Worm (Caenorhabditis elegans) whole organism, young adult: ENCODE data around the gene mrps-34.
A peak's percentile ranks its signal among the peaks of the same experiment; 100 is the strongest.

Experiments used
- B0035.1 ChIP-seq: sonication (generic microtip); optimal IDR thresholded peaks from 2 replicates; lab custom pipeline; 2016; ENCODE audit warnings: missing genetic modification characterization, mild to moderate bottlenecking, missing compliant biosample characterization, missing genotype, missing genetic modification reagents
- B0336.3 ChIP-seq: fragments of 200-800 bp; sonication (Bioruptor generic); IDR thresholded peaks from 2 replicates; pipeline ENCODE4 v1.3.6; 2022; ENCODE audit warnings: missing genetic modification characterization, missing compliant biosample characterization
- C06A6.2 ChIP-seq: fragments of 200-800 bp; sonication (Bioruptor generic); conservative IDR thresholded peaks from 2 replicates; pipeline ENCODE4 v1.3.6; 2022; ENCODE audit warnings: missing genetic modification characterization, missing compliant biosample characterization
- F52B5.7 ChIP-seq: sonication (generic microtip); optimal IDR thresholded peaks from 2 replicates; lab custom pipeline; 2016; ENCODE audit warnings: mild to moderate bottlenecking, missing genetic modification characterization, missing compliant biosample characterization
- K12H6.12 ChIP-seq: fragments of 200-800 bp; sonication (Bioruptor generic); optimal IDR thresholded peaks from 2 replicates; lab custom pipeline; 2018; ENCODE audit warnings: mild to moderate bottlenecking, missing genetic modification characterization, missing compliant biosample characterization
- T26A5.8 ChIP-seq: sonication (generic microtip); optimal IDR thresholded peaks from 2 replicates; lab custom pipeline; 2016; ENCODE audit warnings: missing genetic modification characterization, missing compliant biosample characterization
- Y53F4B.3 ChIP-seq: fragments of 200-800 bp; sonication (Bioruptor generic); IDR thresholded peaks from 2 replicates; pipeline ENCODE4 v1.3.6; 2022; ENCODE audit warnings: missing genetic modification reagents, missing genetic modification characterization, missing compliant biosample characterization
- ZK185.1 ChIP-seq: sonication (generic microtip); optimal IDR thresholded peaks from 2 replicates; lab custom pipeline; 2016; ENCODE audit warnings: mild to moderate bottlenecking, missing genetic modification characterization, missing compliant biosample characterization; ENCODE audit not compliant: poor library complexity, severe bottlenecking
- atf-7 ChIP-seq: sonication (generic microtip); optimal IDR thresholded peaks from 2 replicates; lab custom pipeline; 2017; ENCODE audit warnings: mild to moderate bottlenecking, missing genetic modification characterization, missing compliant biosample characterization
- attf-5 ChIP-seq: fragments of 200-800 bp; sonication (Bioruptor generic); optimal IDR thresholded peaks from 2 replicates; lab custom pipeline; 2018; ENCODE audit warnings: mild to moderate bottlenecking, missing genetic modification characterization, missing compliant biosample characterization
- cebp-1 ChIP-seq, 2 experiments: fragments of 200-800 bp in 1 of 2; sonication (Bioruptor generic) in 1 of 2; sonication (generic microtip) in 1 of 2; IDR thresholded peaks in 1 of 2; optimal IDR thresholded peaks in 1 of 2; 2 replicates each; pipeline versions ENCODE4 v1.3.6 to Lab custom; 2017 to 2022; ENCODE audit warnings: missing compliant biosample characterization in 2 of 2, missing genetic modification characterization in 2 of 2, mild to moderate bottlenecking in 1 of 2, missing genetic modification reagents in 1 of 2, moderate library complexity in 1 of 2
- cebp-2 ChIP-seq: fragments of 200-800 bp; sonication (Bioruptor generic); IDR thresholded peaks from 2 replicates; pipeline ENCODE4 v1.3.6; 2022; ENCODE audit warnings: missing genetic modification characterization, missing compliant biosample characterization
- ceh-91 ChIP-seq: fragments of 200-800 bp; sonication (Bioruptor generic); IDR thresholded peaks from 2 replicates; pipeline ENCODE4 v1.3.6; 2022; ENCODE audit warnings: missing genetic modification reagents, missing genetic modification characterization, missing compliant biosample characterization
- dox-1 ChIP-seq: fragments of 200-800 bp; sonication (Bioruptor generic); IDR thresholded peaks from 2 replicates; pipeline ENCODE4 v1.3.6; 2022; ENCODE audit warnings: missing genetic modification reagents, missing genetic modification characterization, missing compliant biosample characterization
- hmg-1.2 ChIP-seq: fragments of 200-800 bp; sonication (Bioruptor generic); IDR thresholded peaks from 2 replicates; pipeline ENCODE4 v1.3.6; 2022; ENCODE audit warnings: missing genetic modification reagents, missing genetic modification characterization, missing compliant biosample characterization
- lin-35 ChIP-seq, 3 experiments: fragments of 150-350 bp in 2 of 3; sonication (generic microtip) in 1 of 3; optimal IDR thresholded peaks; 2 replicates each; lab custom pipeline; 2014 to 2018; ENCODE audit warnings: missing biosample characterization in 3 of 3, missing genetic modification characterization in 3 of 3, missing genetic modification reagents in 3 of 3
- lin-40 ChIP-seq: sonication (generic microtip); optimal IDR thresholded peaks from 2 replicates; lab custom pipeline; 2016; ENCODE audit warnings: missing genetic modification characterization, mild to moderate bottlenecking, missing compliant biosample characterization, missing genotype, missing genetic modification reagents
- madf-10 ChIP-seq: sonication (generic microtip); optimal IDR thresholded peaks from 2 replicates; lab custom pipeline; 2016; ENCODE audit warnings: mild to moderate bottlenecking, missing genetic modification characterization, missing compliant biosample characterization
- madf-6 ChIP-seq: fragments of 200-800 bp; sonication (Bioruptor generic); IDR thresholded peaks from 2 replicates; pipeline ENCODE4 v1.3.6; 2022; ENCODE audit warnings: missing genetic modification reagents, missing genetic modification characterization, missing compliant biosample characterization
- mcd-1 ChIP-seq: fragments of 200-800 bp; sonication (Bioruptor generic); IDR thresholded peaks from 2 replicates; pipeline ENCODE4 v1.3.6; 2022; ENCODE audit warnings: missing genetic modification reagents, missing genetic modification characterization, missing compliant biosample characterization
- mel-28 ChIP-seq: sonication (generic microtip); optimal IDR thresholded peaks from 2 replicates; lab custom pipeline; 2016; ENCODE audit warnings: borderline replicate concordance, mild to moderate bottlenecking, missing genetic modification characterization, missing compliant biosample characterization
- nhr-80 ChIP-seq: sonication (generic microtip); optimal IDR thresholded peaks from 2 replicates; lab custom pipeline; 2016; ENCODE audit warnings: missing genetic modification characterization, missing compliant biosample characterization
- pbrm-1 ChIP-seq: fragments of 200-800 bp; sonication (Bioruptor generic); IDR thresholded peaks from 2 replicates; pipeline ENCODE4 v1.3.6; 2022; ENCODE audit warnings: missing genetic modification reagents, missing genetic modification characterization, missing compliant biosample characterization
- repo-1 ChIP-seq: sonication (generic microtip); optimal IDR thresholded peaks from 2 replicates; lab custom pipeline; 2017; ENCODE audit warnings: mild to moderate bottlenecking, missing genetic modification characterization, missing compliant biosample characterization
- sea-2 ChIP-seq: fragments of 200-800 bp; sonication (Bioruptor generic); IDR thresholded peaks from 2 replicates; pipeline ENCODE4 v1.3.6; 2022; ENCODE audit warnings: missing genetic modification characterization, missing compliant biosample characterization
- snpc-1.1 ChIP-seq: sonication (generic microtip); optimal IDR thresholded peaks from 2 replicates; lab custom pipeline; 2017; ENCODE audit warnings: missing genetic modification characterization, mild to moderate bottlenecking, missing compliant biosample characterization, antibody characterized with exemption, moderate library complexity, missing genotype, missing genetic modification reagents; ENCODE audit not compliant: insufficient read depth
- snpc-3.4 ChIP-seq: sonication (generic microtip); optimal IDR thresholded peaks from 2 replicates; lab custom pipeline; 2017; ENCODE audit warnings: missing genetic modification characterization, mild to moderate bottlenecking, missing compliant biosample characterization, antibody characterized with exemption, moderate library complexity, missing genotype, missing genetic modification reagents
- snpc-4 ChIP-seq, 5 experiments: fragments of 150-350 bp in 1 of 5; sonication (generic microtip) in 4 of 5; optimal IDR thresholded peaks; 2 replicates each; lab custom pipeline; 2014 to 2018; ENCODE audit warnings: missing genetic modification characterization in 5 of 5, missing biosample characterization in 3 of 5, antibody characterized with exemption in 2 of 5, mild to moderate bottlenecking in 2 of 5, missing compliant biosample characterization in 2 of 5, missing genotype in 2 of 5, moderate library complexity in 2 of 5, missing genetic modification reagents in 1 of 5
- tbp1 ChIP-seq: fragments of 200-800 bp; sonication (Bioruptor generic); optimal IDR thresholded peaks from 2 replicates; lab custom pipeline; 2018; ENCODE audit warnings: mild to moderate bottlenecking, missing genetic modification characterization, missing compliant biosample characterization
- unc-130 ChIP-seq: sonication (generic microtip); optimal IDR thresholded peaks from 2 replicates; lab custom pipeline; 2016; ENCODE audit warnings: missing genetic modification reagents, missing genetic modification characterization, missing compliant biosample characterization
- zfh-2 ChIP-seq: fragments of 200-800 bp; sonication (Bioruptor generic); conservative IDR thresholded peaks from 2 replicates; pipeline ENCODE4 v1.3.6; 2022; ENCODE audit warnings: missing genetic modification reagents, missing genetic modification characterization, missing compliant biosample characterization
- ztf-22 ChIP-seq: fragments of 200-800 bp; sonication (Bioruptor generic); optimal IDR thresholded peaks from 2 replicates; lab custom pipeline; 2018; ENCODE audit warnings: mild to moderate bottlenecking, missing genetic modification characterization, moderate library complexity, missing compliant biosample characterization
- ztf-26 ChIP-seq: sonication (generic microtip); optimal IDR thresholded peaks from 2 replicates; lab custom pipeline; 2017; ENCODE audit warnings: missing genetic modification characterization, missing compliant biosample characterization

mrps-34 gene

DNA sequence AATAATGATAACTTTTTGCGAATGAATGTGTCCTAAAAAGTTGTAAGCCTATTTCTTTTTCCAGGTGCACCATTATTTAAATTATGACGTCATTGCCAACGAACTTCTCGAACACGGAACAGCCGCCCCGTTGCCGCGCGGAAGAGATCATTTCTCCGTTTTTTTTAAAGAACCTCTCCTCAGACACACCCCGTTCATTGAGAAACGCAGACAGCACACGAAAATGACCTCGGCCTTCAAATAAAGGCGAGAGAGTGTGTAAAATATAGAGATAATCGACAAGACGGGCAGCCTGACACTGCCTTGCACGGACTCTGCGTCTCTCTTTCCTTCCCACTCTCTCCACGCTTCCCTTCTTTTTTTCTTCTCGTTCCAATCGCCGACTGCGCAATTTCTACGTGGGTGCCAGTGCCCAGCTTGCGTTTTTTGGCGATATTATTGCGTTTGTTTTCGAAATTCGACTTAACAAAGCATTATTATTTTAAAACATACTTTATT is 18.2 kb upstream of the mrps-34 start:
- TF ChIP-seq repo-1 (no peak), dox-1 (peak; percentile 71), B0336.3 (GFP tag; lab: Robert Waterston, UW) (peak; percentile 64), attf-5 (GFP tag; lab: Kevin White, UChicago) (peak; percentile 35), nhr-80 (tag; lab: Kevin White, UChicago) (peak; percentile 70), mcd-1 (GFP tag; lab: Robert Waterston, UW) (peak; percentile 50), pbrm-1 (GFP tag; lab: Robert Waterston, UW) (peak; percentile 72), lin-35 (GFP tag; optimal IDR thresholded peaks at IDR 0.05; lab: Kevin White, UChicago) (peak in 1 of 3 experiments; percentile 36), lin-40 (peak; percentile 68), mel-28 (no peak), ztf-26 (tag; lab: Kevin White, UChicago) (peak; percentile 16), snpc-4 (GFP tag; optimal IDR thresholded peaks at IDR 0.05; lab: Kevin White, UChicago) (no peak), snpc-4 (tag; optimal IDR thresholded peaks at IDR 0.05; lab: Kevin White, UChicago) (peak in 2 of 4 experiments; percentile 6 to 10), ztf-22 (GFP tag; lab: Kevin White, UChicago) (peak; percentile 22), unc-130 (GFP tag; lab: Kevin White, UChicago) (peak; percentile 3), tbp1 (peak; percentile 17), ceh-91 (GFP tag; lab: Robert Waterston, UW) (no peak), cebp-1 (GFP tag; IDR thresholded peaks at IDR 0.05; lab: Robert Waterston, UW) (no peak), cebp-1 (tag; optimal IDR thresholded peaks at IDR 0.05; lab: Kevin White, UChicago) (peak; percentile 53), B0035.1 (tag; lab: Kevin White, UChicago) (no peak), C06A6.2 (GFP tag; lab: Robert Waterston, UW) (0 out of 2 replicates have a peak, but pooled peaks have one; percentile 49), hmg-1.2 (GFP tag; lab: Robert Waterston, UW) (peak; percentile 94), T26A5.8 (tag; lab: Kevin White, UChicago) (no peak), atf-7 (tag; lab: Kevin White, UChicago) (peak; percentile 72), cebp-2 (GFP tag; lab: Robert Waterston, UW) (no peak), K12H6.12 (tag; lab: Kevin White, UChicago) (peak; percentile 58), zfh-2 (GFP tag; lab: Robert Waterston, UW) (peak; percentile 87)
- TF ChIP-seq, all 124 proteins: peak for 19

DNA sequence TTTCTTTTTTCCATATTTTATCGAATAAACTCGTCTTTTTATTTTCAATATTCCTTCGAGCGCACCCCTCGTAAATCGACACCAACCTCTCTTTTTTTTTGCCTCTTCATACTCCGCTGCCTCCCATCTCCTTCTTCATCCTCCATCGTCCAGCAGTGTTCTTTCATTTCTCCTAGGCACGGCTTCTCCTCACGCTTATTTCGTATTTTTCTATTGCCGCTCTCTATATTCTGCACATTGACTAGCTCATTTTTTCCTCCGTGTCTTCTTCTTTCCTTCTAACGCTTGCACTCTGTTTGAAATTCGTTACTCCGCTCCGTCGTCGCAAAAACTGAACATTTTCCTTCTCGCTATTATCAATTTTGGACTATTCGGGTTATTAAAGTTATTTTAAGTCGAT is 13.1 kb upstream of the mrps-34 start:
- TF ChIP-seq repo-1 (peak; percentile 28), ZK185.1 (tag; lab: Kevin White, UChicago) (no peak), snpc-1.1 (tag; lab: Kevin White, UChicago) (no peak), madf-6 (no peak)
- TF ChIP-seq, all 124 proteins: peak for 1

DNA sequence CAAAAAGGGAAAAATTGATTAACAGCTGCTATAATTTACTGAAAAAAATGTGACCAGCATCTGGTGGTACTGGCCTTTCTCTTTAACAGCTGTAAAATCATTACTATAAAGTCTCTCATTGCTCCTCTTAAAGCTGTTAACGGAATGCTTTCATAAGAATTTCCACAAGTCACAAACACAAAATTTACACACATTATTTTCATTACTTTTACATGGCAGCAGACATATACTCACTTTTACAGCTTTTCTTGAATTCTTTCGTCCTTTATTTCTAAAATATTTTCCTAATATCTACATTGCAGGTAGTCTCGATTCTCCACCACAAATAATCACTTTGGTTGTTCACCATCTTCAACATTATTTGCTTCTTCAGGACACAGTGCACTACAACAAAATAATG is 11.1 kb upstream of the mrps-34 start, which contains the start of gene imph-1:
Gene imph-1, plus strand, starts transcription at position 301 of the 400 bp plus-strand sequence.
- TF ChIP-seq sea-2 (GFP tag; lab: Robert Waterston, UW) (no peak), Y53F4B.3 (GFP tag; lab: Robert Waterston, UW) (no peak), madf-10 (no peak), F52B5.7 (tag; lab: Kevin White, UChicago) (no peak), unc-130 (GFP tag; lab: Kevin White, UChicago) (no peak), snpc-4 (GFP tag; optimal IDR thresholded peaks at IDR 0.05; lab: Kevin White, UChicago) (no peak), snpc-4 (tag; optimal IDR thresholded peaks at IDR 0.05; lab: Kevin White, UChicago) (no peak), snpc-3.4 (tag; lab: Kevin White, UChicago) (no peak)
